Worm (Caenorhabditis elegans): ENCODE data around the gene T01H10.11.

T01H10.11 gene

ce11 chrX:12141051-12141450 lies 17.8 kb downstream of the T01H10.11 start, which contains the start of gene lyst-1:
lyst-1 (minus strand) TSS chrX:12141151.
- no peak for TF ChIP-seq che-1 (tag; optimal IDR thresholded peaks at IDR 0.05)
- TF ChIP-seq eyg-1 (tag; optimal IDR thresholded peaks at IDR 0.05) = no peak
- no peak for TF ChIP-seq unc-42 (tag; optimal IDR thresholded peaks at IDR 0.05)
- TF ChIP-seq nfya-1 (tag; optimal IDR thresholded peaks at IDR 0.05) = no peak
- TF ChIP-seq unc-55 (GFP tag; optimal IDR thresholded peaks at IDR 0.05) = no peak
- TF ChIP-seq mec-3 (tag; optimal IDR thresholded peaks at IDR 0.05; ENCODE audit: borderline replicate concordance) = no peak
- no peak for TF ChIP-seq rnt-1 (tag; optimal IDR thresholded peaks at IDR 0.05)
- no peak for TF ChIP-seq ceh-34 (tag; optimal IDR thresholded peaks at IDR 0.05)
- no peak for TF ChIP-seq pat-9 (tag; optimal IDR thresholded peaks at IDR 0.05)
- TF ChIP-seq ceh-19 (GFP tag; optimal IDR thresholded peaks at IDR 0.05) = no peak
- TF ChIP-seq pros-1 (tag; optimal IDR thresholded peaks at IDR 0.05) = no peak
- TF ChIP-seq fkh-10 (GFP tag; optimal IDR thresholded peaks at IDR 0.05) = no peak
- no peak for TF ChIP-seq elt-4 (tag; optimal IDR thresholded peaks at IDR 0.05)
- TF ChIP-seq fax-1 (tag; optimal IDR thresholded peaks at IDR 0.05) = no peak
- no peak for TF ChIP-seq ets-4 (tag; optimal IDR thresholded peaks at IDR 0.05)
- TF ChIP-seq sdc-2 (tag; optimal IDR thresholded peaks at IDR 0.05) = no peak
- no peak for TF ChIP-seq pag-3 (tag; optimal IDR thresholded peaks at IDR 0.05; ENCODE audit: borderline replicate concordance)

ce11 chrX:12142569-12142968 lies 19.3 kb downstream of the T01H10.11 start, which contains the start of gene M153.3:
M153.3 (plus strand) TSS chrX:12142869.
- TF ChIP-seq ets-4 (tag; optimal IDR thresholded peaks at IDR 0.05) (peak; percentile 36), elt-4 (tag; optimal IDR thresholded peaks at IDR 0.05) (no peak), sox-2 (GFP tag; IDR thresholded peaks at IDR 0.05) (no peak)

DNA sequence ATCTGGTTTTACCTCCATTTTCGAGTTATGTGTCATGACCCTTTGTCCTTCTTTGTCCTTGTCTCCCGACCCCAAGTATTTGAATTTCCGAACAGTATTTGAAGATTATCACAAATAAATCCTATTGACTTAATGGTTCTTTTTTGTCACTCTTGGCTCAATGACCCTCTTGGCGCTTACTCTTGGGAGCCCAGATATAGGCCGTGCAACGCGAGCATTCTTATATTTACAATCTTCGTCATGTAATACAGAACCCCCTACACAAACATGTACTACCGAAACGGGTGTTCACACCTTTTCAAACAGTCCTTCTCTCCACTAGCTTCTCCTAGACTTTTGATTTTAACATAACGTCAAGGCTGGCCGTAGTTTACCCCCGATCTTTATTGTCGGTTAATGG lies 20.4 kb downstream of the T01H10.11 start, which contains the start of gene M153.5:
TSS of gene M153.5 (plus strand) at position 301 of the 400 bp plus-strand sequence.
- TF ChIP-seq pha-2 (tag; optimal IDR thresholded peaks at IDR 0.05) (no peak), C38D4.7 (GFP tag; optimal IDR thresholded peaks at IDR 0.05) (no peak), unc-3 (GFP tag; conservative IDR thresholded peaks at IDR 0.05) (no peak), unc-3 (tag; optimal IDR thresholded peaks at IDR 0.05) (no peak), tbx-7 (tag; optimal IDR thresholded peaks at IDR 0.05) (no peak), lim-6 (tag; optimal IDR thresholded peaks at IDR 0.05) (no peak), madf-2 (tag; optimal IDR thresholded peaks at IDR 0.05) (no peak), ceh-48 (tag; optimal IDR thresholded peaks at IDR 0.05) (no peak), sdc-2 (tag; optimal IDR thresholded peaks at IDR 0.05) (no peak), ceh-30 (tag; optimal IDR thresholded peaks at IDR 0.05) (no peak), ztf-16 (tag; optimal IDR thresholded peaks at IDR 0.05) (no peak), unc-55 (GFP tag; optimal IDR thresholded peaks at IDR 0.05) (no peak), sox-4 (tag; optimal IDR thresholded peaks at IDR 0.05) (no peak), dve-1 (tag; optimal IDR thresholded peaks at IDR 0.05) (no peak)

ce11 chrX:12145919-12146318 lies 22.7 kb downstream of the T01H10.11 start:
- TF ChIP-seq fkh-6 (tag; optimal IDR thresholded peaks at IDR 0.05) = no peak

DNA sequence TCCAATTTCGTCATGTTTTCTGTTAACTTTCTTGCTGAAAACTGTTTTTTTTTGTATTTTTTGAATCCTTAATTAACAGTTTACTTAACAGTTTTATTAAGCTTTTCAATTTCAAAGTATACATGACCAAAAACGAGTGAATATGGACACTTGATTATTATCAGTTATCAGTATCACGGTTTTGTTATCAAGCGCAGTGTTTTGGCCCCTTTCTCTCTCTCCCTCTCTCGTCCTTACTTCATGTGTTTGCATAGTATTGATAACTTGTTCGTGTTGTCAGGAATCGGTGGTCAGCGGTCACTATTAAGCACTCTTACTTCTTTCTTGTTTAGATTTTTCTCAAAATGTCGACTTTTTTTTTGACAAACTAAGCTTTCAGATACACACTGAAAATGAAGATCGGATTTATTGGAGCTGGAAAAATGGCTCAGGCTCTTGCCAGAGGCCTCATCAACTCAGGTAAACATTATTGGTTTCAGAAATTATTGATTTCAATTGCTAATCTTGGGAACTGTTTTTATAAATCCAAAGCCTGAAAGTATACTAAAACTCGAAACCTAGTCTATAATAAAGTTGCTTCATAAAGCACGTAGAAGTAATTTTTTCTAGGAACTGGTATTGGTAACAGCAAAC lies 23.3 kb downstream of the T01H10.11 start, which contains the start of gene pycr-1:
TSS of gene pycr-1 (plus strand) at position 380 of the 633 bp plus-strand sequence.
- TF ChIP-seq elt-2 (tag; optimal IDR thresholded peaks at IDR 0.05) = peak; percentile 73
- TF ChIP-seq lin-11 (tag; optimal IDR thresholded peaks at IDR 0.05) = no peak

Data from whole organism, late embryonic.